Worm (Caenorhabditis elegans) whole organism, L1 larva: ENCODE measurements around the gene Y38H6C.20.
A peak's percentile ranks its signal among the peaks of the same experiment; 100 is the strongest.

ENCODE experiments used
- F16B12.6 ChIP-seq: fragments of 150-350 bp; optimal IDR thresholded peaks from 2 replicates; lab custom pipeline; 2014; ENCODE audit warnings: missing biosample characterization, missing genetic modification characterization
- alr-1 ChIP-seq: fragments of 200-800 bp; sonication (Bioruptor generic); optimal IDR thresholded peaks from 2 replicates; lab custom pipeline; 2018; ENCODE audit warnings: borderline replicate concordance, mild to moderate bottlenecking, missing genetic modification characterization, missing compliant biosample characterization
- ceh-82 ChIP-seq, 3 experiments: fragments of 150-350 bp in 1 of 3; sonication (generic microtip) in 2 of 3; optimal IDR thresholded peaks; 2 replicates each; lab custom pipeline; 2014 to 2017; ENCODE audit warnings: missing biosample characterization in 3 of 3, missing genetic modification characterization in 3 of 3
- ces-1 ChIP-seq: fragments of 150-350 bp; optimal IDR thresholded peaks from 2 replicates; lab custom pipeline; 2014; ENCODE audit warnings: missing biosample characterization, missing genetic modification reagents, missing genetic modification characterization
- dsc-1 ChIP-seq: sonication (generic microtip); optimal IDR thresholded peaks from 2 replicates; lab custom pipeline; 2016; ENCODE audit warnings: mild to moderate bottlenecking, missing genetic modification characterization, missing compliant biosample characterization
- efl-1 ChIP-seq, 4 experiments: fragments of 150-350 bp; optimal IDR thresholded peaks in 3 of 4; peaks in 1 of 4; 1 replicate in 1 of 4; 2 replicates in 3 of 4; lab custom pipeline; 2014; ENCODE audit warnings: missing biosample characterization in 2 of 4, missing genetic modification characterization in 2 of 4, missing genetic modification reagents in 2 of 4
- efl-3 ChIP-seq: fragments of 200-800 bp; sonication (Bioruptor generic); optimal IDR thresholded peaks from 2 replicates; lab custom pipeline; 2018; ENCODE audit warnings: mild to moderate bottlenecking, missing genetic modification characterization, missing compliant biosample characterization
- elt-2 ChIP-seq: sonication (generic microtip); optimal IDR thresholded peaks from 2 replicates; lab custom pipeline; 2016; ENCODE audit warnings: missing genetic modification characterization, mild to moderate bottlenecking, inconsistent platforms, missing compliant biosample characterization, missing genetic modification reagents
- fkh-8 ChIP-seq: sonication (generic microtip); optimal IDR thresholded peaks from 2 replicates; lab custom pipeline; 2016; ENCODE audit warnings: mild to moderate bottlenecking, missing genetic modification characterization, missing compliant biosample characterization
- fos-1 ChIP-seq: fragments of 150-350 bp; optimal IDR thresholded peaks from 2 replicates; lab custom pipeline; 2014; ENCODE audit warnings: missing biosample characterization, missing genetic modification characterization
- grh-1 ChIP-seq: fragments of 200-800 bp; sonication (Bioruptor generic); IDR thresholded peaks from 2 replicates; pipeline ENCODE4 v1.3.6; 2022; ENCODE audit warnings: missing genetic modification reagents, missing genetic modification characterization, missing compliant biosample characterization
- hlh-4 ChIP-seq: sonication (generic microtip); optimal IDR thresholded peaks from 2 replicates; lab custom pipeline; 2016; ENCODE audit warnings: mild to moderate bottlenecking, missing genetic modification characterization, missing compliant biosample characterization
- hpl-2 ChIP-seq: fragments of 150-350 bp; optimal IDR thresholded peaks from 2 replicates; lab custom pipeline; 2014; ENCODE audit warnings: missing biosample characterization, missing genetic modification reagents, missing genetic modification characterization
- irx-1 ChIP-seq: sonication (generic microtip); optimal IDR thresholded peaks from 2 replicates; lab custom pipeline; 2016; ENCODE audit warnings: missing genetic modification characterization, missing compliant biosample characterization
- lin-14 ChIP-seq: fragments of 200-800 bp; sonication (Bioruptor generic); optimal IDR thresholded peaks from 2 replicates; lab custom pipeline; 2018; ENCODE audit warnings: mild to moderate bottlenecking, missing genetic modification characterization, moderate library complexity, missing compliant biosample characterization
- lin-35 ChIP-seq, 2 experiments: fragments of 150-350 bp; optimal IDR thresholded peaks; 2 replicates each; lab custom pipeline; 2014; ENCODE audit warnings: missing biosample characterization in 2 of 2, missing genetic modification characterization in 2 of 2, missing genetic modification reagents in 2 of 2
- mab-9 ChIP-seq: fragments of 200-800 bp; sonication (Bioruptor generic); IDR thresholded peaks from 2 replicates; pipeline ENCODE4 v1.3.6; 2022; ENCODE audit warnings: missing genetic modification reagents, missing genetic modification characterization, missing compliant biosample characterization
- mdl-1 ChIP-seq, 2 experiments: fragments of 150-350 bp; optimal IDR thresholded peaks; 2 replicates each; lab custom pipeline; 2014 to 2017; ENCODE audit warnings: missing biosample characterization in 2 of 2, missing genetic modification characterization in 2 of 2, inconsistent platforms in 1 of 2
- mep-1 ChIP-seq: fragments of 150-350 bp; optimal IDR thresholded peaks from 2 replicates; lab custom pipeline; 2014; ENCODE audit warnings: missing biosample characterization, missing genetic modification characterization
- nhr-11 ChIP-seq: fragments of 150-350 bp; optimal IDR thresholded peaks from 2 replicates; lab custom pipeline; 2014; ENCODE audit warnings: missing biosample characterization, missing genetic modification characterization
- nhr-12 ChIP-seq: sonication (generic microtip); optimal IDR thresholded peaks from 2 replicates; lab custom pipeline; 2017; ENCODE audit warnings: missing biosample characterization, missing genetic modification characterization
- nhr-237 ChIP-seq: fragments of 150-350 bp; optimal IDR thresholded peaks from 2 replicates; lab custom pipeline; 2014; ENCODE audit warnings: missing biosample characterization, missing genetic modification characterization
- nhr-47 ChIP-seq: sonication (generic microtip); optimal IDR thresholded peaks from 2 replicates; lab custom pipeline; 2016; ENCODE audit warnings: mild to moderate bottlenecking, missing genetic modification characterization, moderate library complexity, missing compliant biosample characterization
- nhr-71 ChIP-seq: sonication (generic microtip); optimal IDR thresholded peaks from 2 replicates; lab custom pipeline; 2016; ENCODE audit warnings: mild to moderate bottlenecking, missing genetic modification characterization, moderate library complexity, missing compliant biosample characterization
- nhr-84 ChIP-seq: sonication (generic microtip); optimal IDR thresholded peaks from 2 replicates; lab custom pipeline; 2017; ENCODE audit warnings: missing biosample characterization, missing genetic modification characterization
- pag-3 ChIP-seq: sonication (generic microtip); optimal IDR thresholded peaks from 2 replicates; lab custom pipeline; 2017; ENCODE audit warnings: missing genetic modification characterization, mild to moderate bottlenecking, missing compliant biosample characterization, antibody characterized with exemption, borderline replicate concordance; ENCODE audit not compliant: insufficient read depth
- pax-3 ChIP-seq: fragments of 200-800 bp; sonication (Bioruptor generic); optimal IDR thresholded peaks from 2 replicates; lab custom pipeline; 2018; ENCODE audit warnings: mild to moderate bottlenecking, missing genetic modification characterization, moderate library complexity, missing compliant biosample characterization
- snpc-4 ChIP-seq: fragments of 150-350 bp; optimal IDR thresholded peaks from 2 replicates; lab custom pipeline; 2014; ENCODE audit warnings: missing biosample characterization, missing genetic modification characterization
- unc-130 ChIP-seq: fragments of 150-350 bp; optimal IDR thresholded peaks from 2 replicates; lab custom pipeline; 2017; ENCODE audit warnings: missing biosample characterization, missing genetic modification characterization, inconsistent platforms
- unc-30 ChIP-seq: sonication (generic microtip); optimal IDR thresholded peaks from 2 replicates; lab custom pipeline; 2017; ENCODE audit warnings: missing biosample characterization, missing genetic modification characterization
- unc-98 ChIP-seq: fragments of 200-800 bp; sonication (Bioruptor generic); IDR thresholded peaks from 2 replicates; pipeline ENCODE4 v1.3.6; 2022; ENCODE audit warnings: missing genetic modification characterization, missing compliant biosample characterization
- xbp-1 ChIP-seq: sonication (generic microtip); optimal IDR thresholded peaks from 2 replicates; lab custom pipeline; 2016; ENCODE audit warnings: missing genetic modification characterization, missing compliant biosample characterization
- ztf-4 ChIP-seq: fragments of 150-350 bp; optimal IDR thresholded peaks from 2 replicates; lab custom pipeline; 2014; ENCODE audit warnings: missing biosample characterization, missing genetic modification characterization

The Y38H6C.20 gene

ce11 chrV:20500405-20500804 is 50.6 kb downstream of the Y38H6C.20 start, which contains the start of gene dct-14:
Gene dct-14, minus strand, starts transcription at chrV:20500505.
- no peak for TF ChIP-seq pag-3 (tag; lab: Kevin White, UChicago)
- TF ChIP-seq efl-1 (optimal IDR thresholded peaks at IDR 0.05; lab: Kevin White, UChicago): no peak
- TF ChIP-seq efl-1 (GFP tag; optimal IDR thresholded peaks at IDR 0.05 in 1 of 2; lab: Kevin White, UChicago): peak in 1 of 2 experiments; percentile 1
- peak; percentile 14 for TF ChIP-seq fkh-8 (tag; lab: Kevin White, UChicago)

DNA sequence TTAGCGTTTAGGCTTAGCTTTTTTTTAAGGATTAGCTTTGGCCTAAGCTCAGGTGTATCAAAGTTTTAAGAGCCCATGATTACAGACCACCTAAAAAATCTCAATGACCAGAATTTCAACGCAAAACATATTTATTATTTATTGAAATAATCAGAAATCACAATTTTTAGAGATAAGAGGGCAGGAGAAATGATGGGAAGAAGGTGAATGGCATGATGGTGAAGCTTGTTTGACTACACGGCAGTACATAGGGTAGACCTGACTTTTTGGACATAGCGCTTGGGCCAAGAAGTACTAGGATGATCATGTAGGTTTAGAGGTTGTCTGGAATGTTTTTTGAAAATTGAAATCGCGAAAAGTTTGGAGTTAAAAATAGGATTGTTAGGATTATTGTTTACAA is 51.4 kb downstream of the Y38H6C.20 start:
- TF ChIP-seq efl-3 (GFP tag; lab: Kevin White, UChicago): no peak
- no peak for TF ChIP-seq xbp-1 (tag; lab: Kevin White, UChicago)
- TF ChIP-seq hpl-2 (GFP tag; lab: Kevin White, UChicago): no peak
- TF ChIP-seq nhr-11 (tag; lab: Kevin White, UChicago): no peak
- no peak for TF ChIP-seq fos-1 (tag; lab: Kevin White, UChicago)
- no peak for TF ChIP-seq nhr-84
- TF ChIP-seq mab-9 (GFP tag; lab: Robert Waterston, UW): no peak
- no peak for TF ChIP-seq mep-1

- TF ChIP-seq nhr-47 (tag; lab: Kevin White, UChicago): no peak
- no peak for TF ChIP-seq hlh-4 (tag; lab: Kevin White, UChicago)
- TF ChIP-seq lin-14 (GFP tag; lab: Kevin White, UChicago): peak; percentile 15
- TF ChIP-seq grh-1 (GFP tag; lab: Robert Waterston, UW): no peak
- TF ChIP-seq ceh-82 (tag; optimal IDR thresholded peaks at IDR 0.05; lab: Kevin White, UChicago): no peak
- no peak for TF ChIP-seq F16B12.6 (tag; lab: Kevin White, UChicago)
- no peak for TF ChIP-seq unc-98 (GFP tag; lab: Robert Waterston, UW)
- peak; percentile 72 for TF ChIP-seq elt-2 (tag; lab: Kevin White, UChicago)
- TF ChIP-seq efl-1 (optimal IDR thresholded peaks at IDR 0.05; lab: Kevin White, UChicago): no peak
- TF ChIP-seq efl-1 (GFP tag; optimal IDR thresholded peaks at IDR 0.05 in 1 of 2; lab: Kevin White, UChicago): no peak
- TF ChIP-seq irx-1: no peak
- no peak for TF ChIP-seq nhr-237 (tag; lab: Kevin White, UChicago)
- no peak for TF ChIP-seq dsc-1 (tag; lab: Kevin White, UChicago)
- TF ChIP-seq nhr-12 (tag; lab: Kevin White, UChicago): no peak
- no peak for TF ChIP-seq ztf-4 (tag; lab: Kevin White, UChicago)
- TF ChIP-seq alr-1 (tag; lab: Kevin White, UChicago): no peak
- TF ChIP-seq unc-30 (tag; lab: Kevin White, UChicago): no peak
- TF ChIP-seq mdl-1 (tag; optimal IDR thresholded peaks at IDR 0.05; lab: Kevin White, UChicago): peak in 1 of 2 experiments; percentile 12
- TF ChIP-seq ces-1: no peak
- TF ChIP-seq pax-3 (tag; lab: Kevin White, UChicago): no peak
- peak; percentile 18 for TF ChIP-seq nhr-71 (tag; lab: Kevin White, UChicago)
- no peak for TF ChIP-seq unc-130 (tag; lab: Kevin White, UChicago)
- TF ChIP-seq lin-35 (GFP tag; optimal IDR thresholded peaks at IDR 0.05; lab: Kevin White, UChicago): peak in 1 of 2 experiments; percentile 15
- TF ChIP-seq, all 84 proteins: peak for 5
Observed at ce11 chrV:20498980-20499379, 52.0 kb downstream of the Y38H6C.20 start, which contains the start of gene dct-16. Gene dct-16, minus strand, starts transcription at chrV:20499057.

DNA sequence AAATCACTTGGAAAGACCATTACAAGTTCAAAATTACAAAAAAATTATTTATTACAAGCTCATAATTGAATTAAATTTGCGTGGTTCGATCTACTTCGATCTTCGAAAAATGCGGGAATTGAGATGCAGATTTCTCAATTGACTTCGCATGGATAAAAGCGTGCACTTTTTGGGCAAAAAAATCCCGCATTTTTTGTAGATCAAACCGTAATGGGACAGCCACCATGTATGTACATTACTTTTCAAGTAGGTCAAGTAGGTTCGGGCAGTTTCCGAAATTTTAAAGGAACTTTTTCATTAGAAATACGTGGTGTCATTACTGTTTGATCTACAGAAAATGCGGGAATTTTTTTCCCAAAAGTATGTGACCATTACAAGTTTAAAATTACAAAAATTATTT is 53.5 kb downstream of the Y38H6C.20 start:
- TF ChIP-seq snpc-4 (tag; lab: Kevin White, UChicago): no peak
- peak; percentile 38 for TF ChIP-seq elt-2 (tag; lab: Kevin White, UChicago)
- TF ChIP-seq efl-1 (optimal IDR thresholded peaks at IDR 0.05; lab: Kevin White, UChicago): no peak
- peak in 1 of 2 experiments; percentile 25 for TF ChIP-seq efl-1 (GFP tag; optimal IDR thresholded peaks at IDR 0.05 in 1 of 2; lab: Kevin White, UChicago)
